Worm (Caenorhabditis elegans): ENCODE measurements around the gene T26C5.2.

The T26C5.2 gene

ce11 chrII:9280048-9280772, 47.2 kb downstream of the T26C5.2 start, which contains the start of gene gldi-3:
gldi-3 (minus strand) TSS chrII:9280098.
- TF ChIP-seq nhr-77 (tag; optimal IDR thresholded peaks at IDR 0.05) (peak; percentile 13), D1046.2 (GFP tag; IDR thresholded peaks at IDR 0.05) (no peak), tra-1 (GFP tag; IDR thresholded peaks at IDR 0.05) (peak; percentile 63; the same call in 1 of the 2 replicates), dve-1 (tag; optimal IDR thresholded peaks at IDR 0.05; ENCODE audit: insufficient read depth) (peak; percentile 72), T20F7.1 (GFP tag; optimal IDR thresholded peaks at IDR 0.05) (peak; percentile 40), pqm-1 (tag; optimal IDR thresholded peaks at IDR 0.05) (peak; percentile 45), hmg-1.1 (GFP tag; IDR thresholded peaks at IDR 0.05) (0 out of 2 replicates have a peak, but pooled peaks have one; percentile 16), aha-1 (tag) (no peak), daf-16 (GFP tag; optimal IDR thresholded peaks at IDR 0.05) (no peak), daf-16 (tag; optimal IDR thresholded peaks at IDR 0.05) (peak; percentile 71), hif-1 (tag; optimal IDR thresholded peaks at IDR 0.05) (no peak), nhr-28 (tag; optimal IDR thresholded peaks at IDR 0.05) (peak; percentile 87), hlh-11 (tag; optimal IDR thresholded peaks at IDR 0.05) (peak; percentile 60), nhr-48 (tag; optimal IDR thresholded peaks at IDR 0.05) (peak; percentile 22), rbr-2 (tag; optimal IDR thresholded peaks at IDR 0.05) (no peak), dmd-8 (GFP tag; IDR thresholded peaks at IDR 0.05) (no peak), ceh-32 (tag; optimal IDR thresholded peaks at IDR 0.05; ENCODE audit: poor library complexity) (no peak), T26A8.4 (GFP tag; IDR thresholded peaks at IDR 0.05) (no peak), dmd-6 (GFP tag; IDR thresholded peaks at IDR 0.05) (peak; percentile 82), mes-2 (tag; optimal IDR thresholded peaks at IDR 0.05; ENCODE audit: poor library complexity, severe bottlenecking) (no peak), ztf-11 (tag; optimal IDR thresholded peaks at IDR 0.05) (no peak), unc-62 (GFP tag; optimal IDR thresholded peaks at IDR 0.05 in 1 of 2) (peak in 1 of 2 experiments; percentile 57), unc-62 (tag; optimal IDR thresholded peaks at IDR 0.05) (no peak), zip-2 (tag; optimal IDR thresholded peaks at IDR 0.05) (no peak), nhr-25 (tag; optimal IDR thresholded peaks at IDR 0.05; ENCODE audit: borderline replicate concordance, insufficient read depth) (no peak)

ce11 chrII:9280846-9281245, 47.8 kb downstream of the T26C5.2 start:
- TF ChIP-seq ceh-44 (GFP tag; IDR thresholded peaks at IDR 0.05): no peak

ce11 chrII:9281595-9281994, 48.6 kb downstream of the T26C5.2 start:
- TF ChIP-seq mdl-1 (tag; optimal IDR thresholded peaks at IDR 0.05) (peak in 1 of 2 experiments; percentile 16), nhr-77 (tag; optimal IDR thresholded peaks at IDR 0.05) (peak; percentile 52), hif-1 (tag; optimal IDR thresholded peaks at IDR 0.05) (peak in 1 of 2 experiments; percentile 53), hlh-11 (tag; optimal IDR thresholded peaks at IDR 0.05) (peak; percentile 37), lin-38 (GFP tag; IDR thresholded peaks at IDR 0.05) (no peak), fos-1 (tag; optimal IDR thresholded peaks at IDR 0.05) (no peak), nhr-28 (tag; optimal IDR thresholded peaks at IDR 0.05) (peak; percentile 57), gei-8 (GFP tag; optimal IDR thresholded peaks at IDR 0.05) (peak; percentile 6), mep-1 (tag; optimal IDR thresholded peaks at IDR 0.05) (peak; percentile 59), mxl-3 (GFP tag; optimal IDR thresholded peaks at IDR 0.05) (peak; percentile 1), ama-1 (optimal IDR thresholded peaks at IDR 0.05) (peak; percentile 1), zag-1 (tag; optimal IDR thresholded peaks at IDR 0.05) (no peak), daf-16 (GFP tag; optimal IDR thresholded peaks at IDR 0.05) (no peak), daf-16 (tag; optimal IDR thresholded peaks at IDR 0.05) (peak; percentile 8), dmd-6 (GFP tag; IDR thresholded peaks at IDR 0.05) (0 out of 2 replicates have a peak, but pooled peaks have one; percentile 11), arid-1 (GFP tag; conservative IDR thresholded peaks at IDR 0.05) (no peak), lsy-2 (tag; optimal IDR thresholded peaks at IDR 0.05) (peak in 1 of 2 experiments; percentile 78)
